Worm (Caenorhabditis elegans) whole organism, L3 larva: ENCODE measurements around the gene C51E3.9.

ENCODE experiments used
- R02D3.7 ChIP-seq: fragments of 150-350 bp; optimal IDR thresholded peaks from 2 replicates; lab custom pipeline; 2014; ENCODE audit warnings: missing biosample characterization, missing genetic modification characterization
- ZK546.5 ChIP-seq: sonication (generic microtip); optimal IDR thresholded peaks from 2 replicates; lab custom pipeline; 2017; ENCODE audit warnings: missing biosample characterization, missing genetic modification characterization
- aly-2 ChIP-seq: fragments of 150-350 bp; optimal IDR thresholded peaks from 2 replicates; lab custom pipeline; 2014; ENCODE audit warnings: missing biosample characterization, missing genetic modification characterization
- ama-1 ChIP-seq: fragments of 150-350 bp; optimal IDR thresholded peaks from 2 replicates; lab custom pipeline; 2018
- ceh-16 ChIP-seq: sonication (generic microtip); optimal IDR thresholded peaks from 2 replicates; lab custom pipeline; 2017; ENCODE audit warnings: missing biosample characterization, missing genetic modification characterization
- ceh-28 ChIP-seq: fragments of 150-350 bp; optimal IDR thresholded peaks from 2 replicates; lab custom pipeline; 2014; ENCODE audit warnings: missing biosample characterization, missing genetic modification reagents, missing genetic modification characterization
- ceh-82 ChIP-seq: fragments of 150-350 bp; optimal IDR thresholded peaks from 2 replicates; lab custom pipeline; 2014; ENCODE audit warnings: missing biosample characterization, missing genetic modification characterization
- ceh-9 ChIP-seq: sonication (generic microtip); optimal IDR thresholded peaks from 2 replicates; lab custom pipeline; 2018; ENCODE audit warnings: missing biosample characterization, missing genetic modification characterization
- egl-5 ChIP-seq: fragments of 150-350 bp; optimal IDR thresholded peaks from 2 replicates; lab custom pipeline; 2017; ENCODE audit warnings: missing biosample characterization, missing genetic modification reagents, missing genetic modification characterization, inconsistent platforms
- elt-1 ChIP-seq: fragments of 150-350 bp; optimal IDR thresholded peaks from 2 replicates; lab custom pipeline; 2014; ENCODE audit warnings: missing biosample characterization, missing genetic modification characterization
- elt-2 ChIP-seq: sonication (generic microtip); optimal IDR thresholded peaks from 2 replicates; lab custom pipeline; 2016; ENCODE audit warnings: missing genetic modification reagents, mild to moderate bottlenecking, missing genetic modification characterization, missing compliant biosample characterization
- fkh-10 ChIP-seq: sonication (generic microtip); optimal IDR thresholded peaks from 2 replicates; lab custom pipeline; 2017; ENCODE audit warnings: missing biosample characterization, missing genetic modification reagents, missing genetic modification characterization
- fkh-2 ChIP-seq: fragments of 150-350 bp; optimal IDR thresholded peaks from 2 replicates; lab custom pipeline; 2014; ENCODE audit warnings: missing biosample characterization, missing genetic modification reagents, missing genetic modification characterization
- fos-1 ChIP-seq: fragments of 150-350 bp; optimal IDR thresholded peaks from 2 replicates; lab custom pipeline; 2014; ENCODE audit warnings: missing biosample characterization, missing genetic modification characterization
- jun-1 ChIP-seq: fragments of 150-350 bp; optimal IDR thresholded peaks from 2 replicates; lab custom pipeline; 2014; ENCODE audit warnings: missing biosample characterization, missing genetic modification reagents, missing genetic modification characterization
- lin-15B ChIP-seq: fragments of 150-350 bp; optimal IDR thresholded peaks from 2 replicates; lab custom pipeline; 2014; ENCODE audit warnings: missing biosample characterization, missing genetic modification characterization
- lin-39 ChIP-seq: fragments of 150-350 bp; optimal IDR thresholded peaks from 2 replicates; lab custom pipeline; 2018; ENCODE audit warnings: missing biosample characterization, missing genetic modification reagents, missing genetic modification characterization
- mdl-1 ChIP-seq: fragments of 150-350 bp; optimal IDR thresholded peaks from 2 replicates; lab custom pipeline; 2014; ENCODE audit warnings: missing biosample characterization, missing genetic modification characterization
- mml-1 ChIP-seq: fragments of 150-350 bp; sonication (generic microtip); optimal IDR thresholded peaks from 3 replicates; lab custom pipeline; 2014; ENCODE audit warnings: missing biosample characterization, missing genetic modification characterization
- nhr-23 ChIP-seq: fragments of 150-350 bp; optimal IDR thresholded peaks from 2 replicates; lab custom pipeline; 2014; ENCODE audit warnings: missing biosample characterization, missing genetic modification reagents, missing genetic modification characterization
- nhr-237 ChIP-seq: fragments of 150-350 bp; optimal IDR thresholded peaks from 2 replicates; lab custom pipeline; 2014; ENCODE audit warnings: missing biosample characterization, missing genetic modification characterization
- nhr-67 ChIP-seq: fragments of 150-350 bp; optimal IDR thresholded peaks from 2 replicates; lab custom pipeline; 2014; ENCODE audit warnings: missing biosample characterization, missing genetic modification characterization
- nhr-76 ChIP-seq: fragments of 150-350 bp; sonication (generic microtip); optimal IDR thresholded peaks from 5 replicates; lab custom pipeline; 2014; ENCODE audit warnings: missing biosample characterization, missing genetic modification characterization
- nhr-77 ChIP-seq: fragments of 150-350 bp; optimal IDR thresholded peaks from 2 replicates; lab custom pipeline; 2014; ENCODE audit warnings: missing biosample characterization, missing genetic modification characterization
- pha-4 ChIP-seq: fragments of 150-350 bp; optimal IDR thresholded peaks from 2 replicates; lab custom pipeline; 2014; ENCODE audit warnings: missing biosample characterization, missing genetic modification reagents, missing genetic modification characterization
- pqm-1 ChIP-seq: fragments of 150-350 bp; optimal IDR thresholded peaks from 2 replicates; lab custom pipeline; 2017; ENCODE audit warnings: missing biosample characterization, missing genetic modification characterization, inconsistent platforms
- sea-2 ChIP-seq: fragments of 150-350 bp; sonication (generic microtip); optimal IDR thresholded peaks from 4 replicates; lab custom pipeline; 2014; ENCODE audit warnings: missing biosample characterization, missing genetic modification reagents, missing genetic modification characterization
- skn-1 ChIP-seq: fragments of 150-350 bp; optimal IDR thresholded peaks from 2 replicates; lab custom pipeline; 2014; ENCODE audit warnings: missing biosample characterization, missing genetic modification characterization
- snpc-4 ChIP-seq: fragments of 150-350 bp; optimal IDR thresholded peaks from 2 replicates; lab custom pipeline; 2014; ENCODE audit warnings: missing biosample characterization, missing genetic modification characterization
- tbx-2 ChIP-seq: sonication (generic microtip); optimal IDR thresholded peaks from 2 replicates; lab custom pipeline; 2016; ENCODE audit warnings: mild to moderate bottlenecking, missing genetic modification characterization, missing compliant biosample characterization
- unc-62 ChIP-seq: fragments of 150-350 bp; sonication (generic microtip); optimal IDR thresholded peaks from 4 replicates; lab custom pipeline; 2014; ENCODE audit warnings: missing biosample characterization, missing genetic modification reagents, missing genetic modification characterization
- ztf-4 ChIP-seq: fragments of 150-350 bp; optimal IDR thresholded peaks from 2 replicates; lab custom pipeline; 2014; ENCODE audit warnings: missing biosample characterization, missing genetic modification characterization

Gene C51E3.9

ce11 chrV:10117465-10117864, 28.3 kb upstream of the C51E3.9 start, which contains the start of gene C08B6.5:
TSS of gene C08B6.5 (plus strand) at chrV:10117765.
- TF ChIP-seq R02D3.7 (tag; lab: Kevin White, UChicago) (no peak), mdl-1 (tag; lab: Kevin White, UChicago) (no peak), ztf-4 (tag; lab: Kevin White, UChicago) (no peak), nhr-77 (tag; lab: Kevin White, UChicago) (no peak), lin-39 (tag; lab: Kevin White, UChicago) (no peak)

- TF ChIP-seq unc-62 (GFP tag; lab: Kevin White, UChicago) (no peak), fkh-2 (no peak), nhr-77 (tag; lab: Kevin White, UChicago) (no peak), ztf-4 (tag; lab: Kevin White, UChicago) (no peak), sea-2 (GFP tag; lab: Kevin White, UChicago) (no peak), ceh-28 (no peak), pha-4 (tag; lab: Kevin White, UChicago) (no peak), ceh-9 (tag; lab: Kevin White, UChicago) (no peak)
These were observed 24.9 kb upstream of the C51E3.9 start, which contains the start of gene srxa-18 for ce11 chrV:10120898-10121297. TSS of gene srxa-18 (minus strand) at chrV:10120997.

ce11 chrV:10122670-10123069, 23.1 kb upstream of the C51E3.9 start, which contains the start of gene srxa-19:
TSS of gene srxa-19 (minus strand) at chrV:10122770.
- TF ChIP-seq ztf-4 (tag; lab: Kevin White, UChicago) (no peak), egl-5 (tag; lab: Kevin White, UChicago) (no peak), nhr-77 (tag; lab: Kevin White, UChicago) (no peak), jun-1 (tag; lab: Kevin White, UChicago) (no peak), nhr-23 (tag; lab: Kevin White, UChicago) (no peak), fos-1 (no peak), ceh-82 (tag; lab: Kevin White, UChicago) (no peak), snpc-4 (tag; lab: Kevin White, UChicago) (no peak), nhr-76 (tag; lab: Kevin White, UChicago) (no peak), lin-15B (tag; lab: Kevin White, UChicago) (no peak), skn-1 (tag; lab: Kevin White, UChicago) (no peak), lin-39 (tag; lab: Kevin White, UChicago) (no peak), nhr-237 (tag; lab: Kevin White, UChicago) (no peak), nhr-67 (no peak), aly-2 (tag; lab: Kevin White, UChicago) (no peak), ama-1 (lab: Kevin White, UChicago) (no peak), ZK546.5 (tag; lab: Kevin White, UChicago) (no peak), sea-2 (GFP tag; lab: Kevin White, UChicago) (no peak)

- TF ChIP-seq elt-1 (tag; lab: Kevin White, UChicago) (no peak), elt-2 (tag; lab: Kevin White, UChicago) (no peak), ZK546.5 (tag; lab: Kevin White, UChicago) (no peak), pqm-1 (tag; lab: Kevin White, UChicago) (no peak), R02D3.7 (tag; lab: Kevin White, UChicago) (no peak), mml-1 (tag; lab: Kevin White, UChicago) (no peak), ceh-16 (tag; lab: Kevin White, UChicago) (no peak), nhr-237 (tag; lab: Kevin White, UChicago) (no peak), ceh-9 (tag; lab: Kevin White, UChicago) (no peak), tbx-2 (tag; lab: Kevin White, UChicago) (no peak), mdl-1 (tag; lab: Kevin White, UChicago) (no peak), jun-1 (tag; lab: Kevin White, UChicago) (no peak), lin-15B (tag; lab: Kevin White, UChicago) (no peak), snpc-4 (tag; lab: Kevin White, UChicago) (no peak), ztf-4 (tag; lab: Kevin White, UChicago) (no peak)
These were observed 22.4 kb upstream of the C51E3.9 start, which contains the start of gene C08B6.6 for ce11 chrV:10123324-10123723. TSS of gene C08B6.6 (plus strand) at chrV:10123624.

- peak; percentile 68 for TF ChIP-seq elt-2 (tag; lab: Kevin White, UChicago)
- no peak for TF ChIP-seq nhr-76 (tag; lab: Kevin White, UChicago)
- TF ChIP-seq pqm-1 (tag; lab: Kevin White, UChicago), result no peak
- TF ChIP-seq fkh-10, result no peak
- no peak for TF ChIP-seq jun-1 (tag; lab: Kevin White, UChicago)
These were observed 20.8 kb upstream of the C51E3.9 start, which contains the start of gene C08B6.10 for ce11 chrV:10124799-10125548. TSS of gene C08B6.10 (plus strand) at chrV:10125498.
